Fruit fly (Drosophila melanogaster) Kc167 (cell line): Measurements from ENCODE around the gene CG14073.

ENCODE experiments used
- Myc ChIP-seq: fragments of >200 bp; optimal IDR thresholded peaks from 2 replicates; lab custom pipeline; 2017; ENCODE audit warnings: missing external identifiers
- Sin3A ChIP-seq: fragments of >200 bp; optimal IDR thresholded peaks from 2 replicates; lab custom pipeline; 2018; ENCODE audit warnings: missing external identifiers
- h ChIP-seq: fragments of >200 bp; optimal IDR thresholded peaks from 3 replicates; lab custom pipeline; 2018; ENCODE audit warnings: missing external identifiers
- insv ChIP-seq: fragments of >200 bp; optimal IDR thresholded peaks from 3 replicates; lab custom pipeline; 2018; ENCODE audit warnings: missing external identifiers
- psq ChIP-seq: fragments of >200 bp; optimal IDR thresholded peaks from 2 replicates; lab custom pipeline; 2017; ENCODE audit warnings: missing external identifiers
- ttk ChIP-seq: sonication (Bioruptor generic); optimal IDR thresholded peaks from 2 replicates; lab custom pipeline; 2017; ENCODE audit warnings: missing external identifiers

CG14073 gene

dm6 chr3L:18832195-18832594 lies 11.7 kb upstream of the CG14073 start:
- TF ChIP-seq Myc (lab: Kevin White, UChicago) (no peak), insv (lab: Kevin White, UChicago) (no peak), h (lab: Kevin White, UChicago) (no peak), ttk (lab: Kevin White, UChicago) (no peak), Sin3A (lab: Kevin White, UChicago) (no peak), psq (lab: Kevin White, UChicago) (no peak)

dm6 chr3L:18828318-18828717 lies 7.8 kb upstream of the CG14073 start:
- TF ChIP-seq Sin3A (lab: Kevin White, UChicago): no peak
- TF ChIP-seq h (lab: Kevin White, UChicago): no peak
- TF ChIP-seq Myc (lab: Kevin White, UChicago): no peak
- no peak for TF ChIP-seq ttk (lab: Kevin White, UChicago)
- no peak for TF ChIP-seq psq (lab: Kevin White, UChicago)
- TF ChIP-seq insv (lab: Kevin White, UChicago): no peak

dm6 chr3L:18825993-18826392 lies 5.5 kb upstream of the CG14073 start:
- TF ChIP-seq ttk (lab: Kevin White, UChicago): no peak
- TF ChIP-seq insv (lab: Kevin White, UChicago): no peak
- TF ChIP-seq Sin3A (lab: Kevin White, UChicago): no peak

- TF ChIP-seq Myc (lab: Kevin White, UChicago): no peak
- TF ChIP-seq h (lab: Kevin White, UChicago): no peak
- no peak for TF ChIP-seq ttk (lab: Kevin White, UChicago)
- TF ChIP-seq Sin3A (lab: Kevin White, UChicago): no peak
- TF ChIP-seq psq (lab: Kevin White, UChicago): no peak
- TF ChIP-seq insv (lab: Kevin White, UChicago): no peak
These were observed 4.4 kb upstream of the CG14073 start for dm6 chr3L:18824851-18825250.

dm6 chr3L:18823870-18824561 lies 3.5 kb upstream of the CG14073 start:
- TF ChIP-seq psq (lab: Kevin White, UChicago): no peak
- no peak for TF ChIP-seq ttk (lab: Kevin White, UChicago)
- TF ChIP-seq Myc (lab: Kevin White, UChicago): no peak
- no peak for TF ChIP-seq insv (lab: Kevin White, UChicago)
- no peak for TF ChIP-seq Sin3A (lab: Kevin White, UChicago)
- no peak for TF ChIP-seq h (lab: Kevin White, UChicago)

dm6 chr3L:18823221-18823514 lies 2.7 kb upstream of the CG14073 start:
- TF ChIP-seq Myc (lab: Kevin White, UChicago): no peak
- TF ChIP-seq Sin3A (lab: Kevin White, UChicago): no peak
- TF ChIP-seq psq (lab: Kevin White, UChicago): no peak
- no peak for TF ChIP-seq h (lab: Kevin White, UChicago)
- TF ChIP-seq ttk (lab: Kevin White, UChicago): no peak
- no peak for TF ChIP-seq insv (lab: Kevin White, UChicago)

dm6 chr3L:18822450-18823220 lies 2.2 kb upstream of the CG14073 start, which contains the start of gene Cat:
Gene Cat (plus strand): TSS chr3L:18822604.
- TF ChIP-seq insv (lab: Kevin White, UChicago) (no peak), ttk (lab: Kevin White, UChicago) (no peak), h (lab: Kevin White, UChicago) (no peak), Myc (lab: Kevin White, UChicago) (no peak)

dm6 chr3L:18822049-18822448 lies 1.6 kb upstream of the CG14073 start:
- TF ChIP-seq h (lab: Kevin White, UChicago): no peak
- no peak for TF ChIP-seq psq (lab: Kevin White, UChicago)
- no peak for TF ChIP-seq Sin3A (lab: Kevin White, UChicago)
- TF ChIP-seq ttk (lab: Kevin White, UChicago): no peak
- TF ChIP-seq insv (lab: Kevin White, UChicago): no peak
- no peak for TF ChIP-seq Myc (lab: Kevin White, UChicago)

- TF ChIP-seq insv (lab: Kevin White, UChicago): no peak
- TF ChIP-seq Sin3A (lab: Kevin White, UChicago): no peak
- no peak for TF ChIP-seq ttk (lab: Kevin White, UChicago)
- no peak for TF ChIP-seq h (lab: Kevin White, UChicago)
- TF ChIP-seq Myc (lab: Kevin White, UChicago): no peak
- TF ChIP-seq psq (lab: Kevin White, UChicago): no peak
These were observed 413 bp downstream of the CG14073 start for dm6 chr3L:18819887-18820637.

- no peak for TF ChIP-seq h (lab: Kevin White, UChicago)
- TF ChIP-seq psq (lab: Kevin White, UChicago): no peak
- no peak for TF ChIP-seq Myc (lab: Kevin White, UChicago)
- TF ChIP-seq Sin3A (lab: Kevin White, UChicago): no peak
- TF ChIP-seq insv (lab: Kevin White, UChicago): no peak
- no peak for TF ChIP-seq ttk (lab: Kevin White, UChicago)
These were observed 1.1 kb downstream of the CG14073 start for dm6 chr3L:18819262-18819886.
